5 worm cellular contexts compared by ENCODE assay signal in the genomic region with DNA sequence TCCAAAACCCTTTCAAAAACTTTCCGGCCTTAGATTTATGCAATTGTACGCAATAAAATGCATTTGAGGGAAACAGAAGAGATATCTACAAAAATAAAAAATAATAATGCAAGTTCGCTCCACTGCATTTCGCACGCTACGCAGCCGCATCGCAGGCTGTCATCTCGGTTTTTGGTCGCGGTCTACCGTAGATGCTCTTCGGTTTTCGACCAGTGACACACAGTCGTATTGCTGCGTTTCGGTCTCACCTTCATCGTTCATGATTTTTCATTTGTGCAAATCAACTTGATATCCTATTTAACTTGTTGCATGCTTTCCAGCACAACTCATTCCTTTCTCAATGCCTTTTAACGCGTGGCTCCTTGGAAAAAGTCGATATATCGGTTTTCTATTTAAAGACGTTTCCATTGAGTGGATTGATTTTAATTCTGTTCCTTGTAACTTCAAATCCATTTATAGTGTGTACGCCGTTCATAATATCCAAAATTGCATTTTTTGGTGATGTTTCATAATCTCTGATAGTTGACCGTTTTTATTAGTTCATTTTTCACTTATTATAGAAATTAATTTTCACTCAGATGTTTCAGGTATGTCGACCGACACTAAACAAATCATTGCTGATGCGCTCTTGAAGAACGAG.
TF ChIP-seq lines count a peak whose summit lies in the region.

A gene (plus strand): TSS at position 590 of the 640 bp plus-strand sequence.

TF ChIP-seq in whole organism, L1 larva, 84 proteins besides CTCF, POLR2A, EP300 and RAD21 (continues in another document):
- TF ChIP-seq ama-1 (optimal IDR thresholded peaks at IDR 0.05; lab: Kevin White, UChicago), result peak; percentile 56
- TF ChIP-seq fos-1 (tag; optimal IDR thresholded peaks at IDR 0.05; lab: Kevin White, UChicago), result peak; percentile 61
- TF ChIP-seq nhr-20 (tag; optimal IDR thresholded peaks at IDR 0.05; lab: Kevin White, UChicago), result peak; percentile 88
- no peak for TF ChIP-seq Y116A8C.19 (tag; optimal IDR thresholded peaks at IDR 0.05; lab: Kevin White, UChicago; ENCODE audit: borderline replicate concordance)
- no peak for TF ChIP-seq mab-9 (GFP tag; IDR thresholded peaks at IDR 0.05; lab: Robert Waterston, UW)
- no peak for TF ChIP-seq efl-3 (GFP tag; optimal IDR thresholded peaks at IDR 0.05; lab: Kevin White, UChicago)
- TF ChIP-seq nhr-19 (GFP tag; conservative IDR thresholded peaks at IDR 0.05; lab: Robert Waterston, UW), result peak; percentile 53
- TF ChIP-seq sptf-1 (tag; optimal IDR thresholded peaks at IDR 0.05; lab: Kevin White, UChicago), result no peak
- TF ChIP-seq hpl-2 (GFP tag; optimal IDR thresholded peaks at IDR 0.05; lab: Kevin White, UChicago), result peak; percentile 41
- TF ChIP-seq hlh-17 (GFP tag; optimal IDR thresholded peaks at IDR 0.05; lab: Kevin White, UChicago; ENCODE audit: borderline replicate concordance), result no peak
- TF ChIP-seq nhr-237 (tag; optimal IDR thresholded peaks at IDR 0.05; lab: Kevin White, UChicago), result peak; percentile 84
- peak; percentile 77 for TF ChIP-seq fkh-8 (tag; optimal IDR thresholded peaks at IDR 0.05; lab: Kevin White, UChicago)
- peak; percentile 73 for TF ChIP-seq unc-130 (tag; optimal IDR thresholded peaks at IDR 0.05; lab: Kevin White, UChicago)
- TF ChIP-seq zag-1 (tag; optimal IDR thresholded peaks at IDR 0.05; lab: Kevin White, UChicago), result no peak
- no peak for TF ChIP-seq sox-4 (tag; optimal IDR thresholded peaks at IDR 0.05; lab: Kevin White, UChicago)
- TF ChIP-seq nhr-47 (tag; optimal IDR thresholded peaks at IDR 0.05; lab: Kevin White, UChicago), result peak; percentile 78

TF ChIP-seq in whole organism, L3 larva, 47 proteins besides CTCF, POLR2A, EP300 and RAD21 (continues in another document):
- no peak for TF ChIP-seq sea-2 (GFP tag; optimal IDR thresholded peaks at IDR 0.05; lab: Kevin White, UChicago)
- TF ChIP-seq nfya-1 (tag; optimal IDR thresholded peaks at IDR 0.05; lab: Kevin White, UChicago; ENCODE audit: insufficient read depth), result peak; percentile 90
- no peak for TF ChIP-seq nhr-237 (tag; optimal IDR thresholded peaks at IDR 0.05; lab: Kevin White, UChicago)
- TF ChIP-seq nhr-23 (tag; optimal IDR thresholded peaks at IDR 0.05; lab: Kevin White, UChicago), result peak; percentile 73
- TF ChIP-seq nhr-76 (tag; optimal IDR thresholded peaks at IDR 0.05; lab: Kevin White, UChicago), result no peak
- TF ChIP-seq ceh-16 (tag; optimal IDR thresholded peaks at IDR 0.05; lab: Kevin White, UChicago), result no peak
- TF ChIP-seq nhr-67 (tag; optimal IDR thresholded peaks at IDR 0.05; lab: Kevin White, UChicago), result no peak
- peak; percentile 52 for TF ChIP-seq ztf-4 (tag; optimal IDR thresholded peaks at IDR 0.05; lab: Kevin White, UChicago)
- peak; percentile 57 for TF ChIP-seq hmg-11 (tag; optimal IDR thresholded peaks at IDR 0.05; lab: Kevin White, UChicago)
- TF ChIP-seq nhr-11 (tag; optimal IDR thresholded peaks at IDR 0.05; lab: Kevin White, UChicago), result no peak
- TF ChIP-seq ceh-9 (tag; optimal IDR thresholded peaks at IDR 0.05; lab: Kevin White, UChicago), result no peak
- peak; percentile 90 for TF ChIP-seq jun-1 (tag; optimal IDR thresholded peaks at IDR 0.05; lab: Kevin White, UChicago)
- peak; percentile 70 for TF ChIP-seq snpc-4 (tag; optimal IDR thresholded peaks at IDR 0.05; lab: Kevin White, UChicago)
- TF ChIP-seq pqm-1 (tag; optimal IDR thresholded peaks at IDR 0.05; lab: Kevin White, UChicago), result peak; percentile 94
- TF ChIP-seq ztf-11 (tag; optimal IDR thresholded peaks at IDR 0.05; lab: Kevin White, UChicago), result no peak
- no peak for TF ChIP-seq fkh-2 (tag; optimal IDR thresholded peaks at IDR 0.05; lab: Kevin White, UChicago)
- no peak for TF ChIP-seq ceh-82 (tag; optimal IDR thresholded peaks at IDR 0.05; lab: Kevin White, UChicago)
- TF ChIP-seq ceh-28 (tag; optimal IDR thresholded peaks at IDR 0.05; lab: Kevin White, UChicago), result peak; percentile 66

TF ChIP-seq in whole organism, early embryonic, 17 proteins besides CTCF, POLR2A, EP300 and RAD21:
- 0 out of 2 replicates have a peak, but pooled peaks have one; percentile 31 for TF ChIP-seq pes-1 (GFP tag; IDR thresholded peaks at IDR 0.05; lab: Robert Waterston, UW)
- no peak for TF ChIP-seq tra-4 (tag; optimal IDR thresholded peaks at IDR 0.05; lab: Kevin White, UChicago)
- peak; percentile 54 for TF ChIP-seq F13C5.2 (tag; optimal IDR thresholded peaks at IDR 0.05; lab: Kevin White, UChicago)
- TF ChIP-seq aly-1 (tag; optimal IDR thresholded peaks at IDR 0.05; lab: Kevin White, UChicago), result no peak
- TF ChIP-seq sea-1 (GFP tag; conservative IDR thresholded peaks at IDR 0.05; lab: Robert Waterston, UW), result 0 out of 2 replicates have a peak, but pooled peaks have one; percentile 58
TF ChIP-seq in whole organism, early embryonic: peak in this region for 3.

TF ChIP-seq in whole organism, midembryonic, 9 proteins besides CTCF, POLR2A, EP300 and RAD21:
- TF ChIP-seq ztf-29 (GFP tag; IDR thresholded peaks at IDR 0.05; lab: Robert Waterston, UW) (no peak), cog-1 (tag; optimal IDR thresholded peaks at IDR 0.05; lab: Kevin White, UChicago) (peak; percentile 53), klf-2 (GFP tag; conservative IDR thresholded peaks at IDR 0.05; lab: Robert Waterston, UW) (no peak), med-1 (GFP tag; optimal IDR thresholded peaks at IDR 0.05; lab: Kevin White, UChicago; ENCODE audit: insufficient read depth) (no peak), ztf-23 (GFP tag; IDR thresholded peaks at IDR 0.05; lab: Robert Waterston, UW) (0 out of 2 replicates have a peak, but pooled peaks have one; percentile 53)

TF ChIP-seq in whole organism, young adult, 124 proteins besides CTCF, POLR2A, EP300 and RAD21 (continues in another document):
- TF ChIP-seq attf-3 (GFP tag; conservative IDR thresholded peaks at IDR 0.05; lab: Robert Waterston, UW) (no peak; the same call in 1 of the 2 replicates), ztf-22 (GFP tag; optimal IDR thresholded peaks at IDR 0.05; lab: Kevin White, UChicago) (no peak), hsf-1 (GFP tag; IDR thresholded peaks at IDR 0.05; lab: Robert Waterston, UW) (no peak), rpc-1 (optimal IDR thresholded peaks at IDR 0.05; lab: Kevin White, UChicago) (no peak), rpc-1 (tag; optimal IDR thresholded peaks at IDR 0.05; lab: Kevin White, UChicago) (no peak), fkh-3 (tag; optimal IDR thresholded peaks at IDR 0.05; lab: Kevin White, UChicago) (no peak), dox-1 (GFP tag; IDR thresholded peaks at IDR 0.05; lab: Robert Waterston, UW) (peak; percentile 88), nhr-179 (tag; optimal IDR thresholded peaks at IDR 0.05; lab: Kevin White, UChicago) (no peak), snpc-1.1 (tag; optimal IDR thresholded peaks at IDR 0.05; lab: Kevin White, UChicago; ENCODE audit: insufficient read depth) (no peak), lin-40 (tag; optimal IDR thresholded peaks at IDR 0.05; lab: Kevin White, UChicago) (peak; percentile 76), tbp1 (GFP tag; optimal IDR thresholded peaks at IDR 0.05; lab: Kevin White, UChicago) (peak; percentile 62), dpl-1 (GFP tag; optimal IDR thresholded peaks at IDR 0.05; lab: Kevin White, UChicago) (no peak), pha-4 (tag; optimal IDR thresholded peaks at IDR 0.05; lab: Kevin White, UChicago) (peak; percentile 92), madf-6 (GFP tag; IDR thresholded peaks at IDR 0.05; lab: Robert Waterston, UW) (peak; percentile 38; the same call in 1 of the 2 replicates), ztf-18 (tag; optimal IDR thresholded peaks at IDR 0.05; lab: Kevin White, UChicago) (peak; percentile 51), nhr-90 (tag; optimal IDR thresholded peaks at IDR 0.05; lab: Kevin White, UChicago) (peak; percentile 76), B0019.2 (GFP tag; conservative IDR thresholded peaks at IDR 0.05; lab: Robert Waterston, UW) (no peak), ztf-6 (GFP tag; IDR thresholded peaks at IDR 0.05; lab: Robert Waterston, UW) (0 out of 2 replicates have a peak, but pooled peaks have one; percentile 45), nfya-2 (GFP tag; IDR thresholded peaks at IDR 0.05; lab: Robert Waterston, UW) (no peak), Y53F4B.3 (GFP tag; IDR thresholded peaks at IDR 0.05; lab: Robert Waterston, UW) (no peak), sptf-2 (GFP tag; optimal IDR thresholded peaks at IDR 0.05; lab: Kevin White, UChicago) (no peak), mes-4 (tag; optimal IDR thresholded peaks at IDR 0.05; lab: Kevin White, UChicago) (no peak), egl-44 (GFP tag; IDR thresholded peaks at IDR 0.05; lab: Robert Waterston, UW) (no peak), ztf-25 (GFP tag; IDR thresholded peaks at IDR 0.05; lab: Robert Waterston, UW) (no peak), atf-7 (tag; optimal IDR thresholded peaks at IDR 0.05; lab: Kevin White, UChicago) (peak; percentile 8), Y67H2A.10 (GFP tag; conservative IDR thresholded peaks at IDR 0.05; lab: Robert Waterston, UW) (peak; percentile 93), lin-35 (GFP tag; optimal IDR thresholded peaks at IDR 0.05; lab: Kevin White, UChicago) (peak in 1 of 3 experiments; percentile 55), F52B5.7 (tag; optimal IDR thresholded peaks at IDR 0.05; lab: Kevin White, UChicago) (no peak), let-526 (GFP tag; IDR thresholded peaks at IDR 0.05; lab: Robert Waterston, UW) (no peak), rcor-1 (GFP tag; IDR thresholded peaks at IDR 0.05; lab: Robert Waterston, UW) (peak; percentile 77; the same call in 1 of the 2 replicates), aptf-2 (GFP tag; conservative IDR thresholded peaks at IDR 0.05; lab: Robert Waterston, UW) (no peak), lsl-1 (GFP tag; optimal IDR thresholded peaks at IDR 0.05; lab: Kevin White, UChicago) (peak; percentile 67), unc-130 (GFP tag; optimal IDR thresholded peaks at IDR 0.05; lab: Kevin White, UChicago) (no peak), ceh-100 (GFP tag; IDR thresholded peaks at IDR 0.05; lab: Robert Waterston, UW) (peak; percentile 77), gei-17 (GFP tag; optimal IDR thresholded peaks at IDR 0.05; lab: Kevin White, UChicago) (no peak), ets-4 (GFP tag; optimal IDR thresholded peaks at IDR 0.05; lab: Kevin White, UChicago) (peak; percentile 34), cebp-2 (GFP tag; IDR thresholded peaks at IDR 0.05; lab: Robert Waterston, UW) (no peak), Y95B8A.8 (GFP tag; IDR thresholded peaks at IDR 0.05; lab: Robert Waterston, UW) (no peak), die-1 (tag; optimal IDR thresholded peaks at IDR 0.05; lab: Kevin White, UChicago) (peak; percentile 30), hmg-20 (GFP tag; IDR thresholded peaks at IDR 0.05; lab: Robert Waterston, UW) (no peak), somi-1 (GFP tag; optimal IDR thresholded peaks at IDR 0.05; lab: Kevin White, UChicago) (peak; percentile 31), F55B11.4 (tag; optimal IDR thresholded peaks at IDR 0.05; lab: Kevin White, UChicago; ENCODE audit: borderline replicate concordance, insufficient read depth) (no peak), F22D6.2 (tag; optimal IDR thresholded peaks at IDR 0.05; lab: Kevin White, UChicago) (no peak)
